Worm (Caenorhabditis elegans) whole organism, L3 larva: ENCODE measurements around the gene C34C12.9.

Source experiments
- R02D3.7 ChIP-seq: fragments of 150-350 bp; optimal IDR thresholded peaks from 2 replicates; lab custom pipeline; 2014; ENCODE audit warnings: missing biosample characterization, missing genetic modification characterization
- ZK546.5 ChIP-seq: sonication (generic microtip); optimal IDR thresholded peaks from 2 replicates; lab custom pipeline; 2017; ENCODE audit warnings: missing biosample characterization, missing genetic modification characterization
- ama-1 ChIP-seq: fragments of 150-350 bp; optimal IDR thresholded peaks from 2 replicates; lab custom pipeline; 2018
- ceh-28 ChIP-seq: fragments of 150-350 bp; optimal IDR thresholded peaks from 2 replicates; lab custom pipeline; 2014; ENCODE audit warnings: missing biosample characterization, missing genetic modification reagents, missing genetic modification characterization
- ceh-82 ChIP-seq: fragments of 150-350 bp; optimal IDR thresholded peaks from 2 replicates; lab custom pipeline; 2014; ENCODE audit warnings: missing biosample characterization, missing genetic modification characterization
- daf-12 ChIP-seq: fragments of 150-350 bp; optimal IDR thresholded peaks from 2 replicates; lab custom pipeline; 2014; ENCODE audit warnings: missing biosample characterization, missing genetic modification reagents, missing genetic modification characterization
- egl-27 ChIP-seq: sonication (generic microtip); optimal IDR thresholded peaks from 4 replicates; lab custom pipeline; 2017; ENCODE audit warnings: missing biosample characterization, missing genetic modification reagents, missing genetic modification characterization
- elt-1 ChIP-seq: fragments of 150-350 bp; optimal IDR thresholded peaks from 2 replicates; lab custom pipeline; 2014; ENCODE audit warnings: missing biosample characterization, missing genetic modification characterization
- elt-2 ChIP-seq: sonication (generic microtip); optimal IDR thresholded peaks from 2 replicates; lab custom pipeline; 2016; ENCODE audit warnings: missing genetic modification reagents, mild to moderate bottlenecking, missing genetic modification characterization, missing compliant biosample characterization
- elt-3 ChIP-seq, 3 experiments: fragments of 150-350 bp in 1 of 3; sonication (generic microtip) in 2 of 3; optimal IDR thresholded peaks; 2 replicates in 2 of 3; 4 replicates in 1 of 3; lab custom pipeline; 2014 to 2017; ENCODE audit warnings: missing biosample characterization in 3 of 3, missing genetic modification characterization in 3 of 3
- eor-1 ChIP-seq, 2 experiments: fragments of 150-350 bp; optimal IDR thresholded peaks; 2 replicates each; lab custom pipeline; 2014 to 2018; ENCODE audit warnings: missing biosample characterization in 2 of 2, missing genetic modification characterization in 2 of 2
- fkh-10 ChIP-seq: sonication (generic microtip); optimal IDR thresholded peaks from 2 replicates; lab custom pipeline; 2017; ENCODE audit warnings: missing biosample characterization, missing genetic modification reagents, missing genetic modification characterization
- fos-1 ChIP-seq: fragments of 150-350 bp; optimal IDR thresholded peaks from 2 replicates; lab custom pipeline; 2014; ENCODE audit warnings: missing biosample characterization, missing genetic modification characterization
- hmg-11 ChIP-seq: sonication (generic microtip); optimal IDR thresholded peaks from 2 replicates; lab custom pipeline; 2016; ENCODE audit warnings: missing genetic modification characterization, missing compliant biosample characterization
- jun-1 ChIP-seq: fragments of 150-350 bp; optimal IDR thresholded peaks from 2 replicates; lab custom pipeline; 2014; ENCODE audit warnings: missing biosample characterization, missing genetic modification reagents, missing genetic modification characterization
- lin-15B ChIP-seq: fragments of 150-350 bp; optimal IDR thresholded peaks from 2 replicates; lab custom pipeline; 2014; ENCODE audit warnings: missing biosample characterization, missing genetic modification characterization
- lin-39 ChIP-seq: fragments of 150-350 bp; optimal IDR thresholded peaks from 2 replicates; lab custom pipeline; 2018; ENCODE audit warnings: missing biosample characterization, missing genetic modification reagents, missing genetic modification characterization
- lsy-12 ChIP-seq: sonication (generic microtip); optimal IDR thresholded peaks from 2 replicates; lab custom pipeline; 2016; ENCODE audit warnings: mild to moderate bottlenecking, missing genetic modification characterization, missing compliant biosample characterization
- mdl-1 ChIP-seq: fragments of 150-350 bp; optimal IDR thresholded peaks from 2 replicates; lab custom pipeline; 2014; ENCODE audit warnings: missing biosample characterization, missing genetic modification characterization
- mml-1 ChIP-seq: fragments of 150-350 bp; sonication (generic microtip); optimal IDR thresholded peaks from 3 replicates; lab custom pipeline; 2014; ENCODE audit warnings: missing biosample characterization, missing genetic modification characterization
- nfya-1 ChIP-seq: sonication (generic microtip); optimal IDR thresholded peaks from 2 replicates; lab custom pipeline; 2017; ENCODE audit warnings: missing genetic modification characterization, mild to moderate bottlenecking, missing compliant biosample characterization, antibody characterized with exemption, moderate library complexity; ENCODE audit not compliant: insufficient read depth
- nhr-11 ChIP-seq: fragments of 150-350 bp; optimal IDR thresholded peaks from 2 replicates; lab custom pipeline; 2014; ENCODE audit warnings: missing biosample characterization, missing genetic modification characterization
- nhr-12 ChIP-seq: fragments of 150-350 bp; optimal IDR thresholded peaks from 2 replicates; lab custom pipeline; 2014; ENCODE audit warnings: missing biosample characterization, missing genetic modification characterization
- nhr-25 ChIP-seq: sonication (generic microtip); optimal IDR thresholded peaks from 2 replicates; lab custom pipeline; 2017; ENCODE audit warnings: missing biosample characterization, missing genetic modification characterization
- nhr-28 ChIP-seq: fragments of 150-350 bp; optimal IDR thresholded peaks from 2 replicates; lab custom pipeline; 2014; ENCODE audit warnings: missing biosample characterization, missing genetic modification characterization
- nhr-43 ChIP-seq: sonication (generic microtip); optimal IDR thresholded peaks from 2 replicates; lab custom pipeline; 2016; ENCODE audit warnings: mild to moderate bottlenecking, missing genetic modification characterization, missing compliant biosample characterization; ENCODE audit not compliant: poor library complexity, severe bottlenecking
- pha-4 ChIP-seq: fragments of 150-350 bp; optimal IDR thresholded peaks from 2 replicates; lab custom pipeline; 2014; ENCODE audit warnings: missing biosample characterization, missing genetic modification reagents, missing genetic modification characterization
- pqm-1 ChIP-seq: fragments of 150-350 bp; optimal IDR thresholded peaks from 2 replicates; lab custom pipeline; 2017; ENCODE audit warnings: missing biosample characterization, missing genetic modification characterization, inconsistent platforms
- sea-2 ChIP-seq: fragments of 150-350 bp; sonication (generic microtip); optimal IDR thresholded peaks from 4 replicates; lab custom pipeline; 2014; ENCODE audit warnings: missing biosample characterization, missing genetic modification reagents, missing genetic modification characterization
- snpc-4 ChIP-seq: fragments of 150-350 bp; optimal IDR thresholded peaks from 2 replicates; lab custom pipeline; 2014; ENCODE audit warnings: missing biosample characterization, missing genetic modification characterization
- unc-62 ChIP-seq: fragments of 150-350 bp; sonication (generic microtip); optimal IDR thresholded peaks from 4 replicates; lab custom pipeline; 2014; ENCODE audit warnings: missing biosample characterization, missing genetic modification reagents, missing genetic modification characterization
- ztf-11 ChIP-seq: fragments of 150-350 bp; optimal IDR thresholded peaks from 2 replicates; lab custom pipeline; 2014; ENCODE audit warnings: missing biosample characterization, missing genetic modification characterization
- ztf-4 ChIP-seq: fragments of 150-350 bp; optimal IDR thresholded peaks from 2 replicates; lab custom pipeline; 2014; ENCODE audit warnings: missing biosample characterization, missing genetic modification characterization

Gene C34C12.9

ce11 chrIII:3431385-3431784 lies 43.9 kb downstream of the C34C12.9 start, which contains the start of gene K01A11.1:
TSS of gene K01A11.1 (minus strand) at chrIII:3431485.
- no peak for TF ChIP-seq egl-27 (tag; lab: Kevin White, UChicago)
- TF ChIP-seq eor-1 (tag; optimal IDR thresholded peaks at IDR 0.05; lab: Kevin White, UChicago) = no peak
- TF ChIP-seq hmg-11 (tag; lab: Kevin White, UChicago) = no peak
- no peak for TF ChIP-seq pqm-1 (tag; lab: Kevin White, UChicago)
- no peak for TF ChIP-seq mdl-1 (tag; lab: Kevin White, UChicago)
- TF ChIP-seq nhr-28 (tag; lab: Kevin White, UChicago) = no peak
- no peak for TF ChIP-seq ceh-28 (tag; lab: Kevin White, UChicago)
- no peak for TF ChIP-seq elt-1 (tag; lab: Kevin White, UChicago)
- TF ChIP-seq ztf-11 (tag; lab: Kevin White, UChicago) = no peak
- no peak for TF ChIP-seq ZK546.5 (tag; lab: Kevin White, UChicago)
- TF ChIP-seq ama-1 (lab: Kevin White, UChicago) = no peak
- no peak for TF ChIP-seq nhr-12
- no peak for TF ChIP-seq unc-62 (GFP tag; lab: Kevin White, UChicago)
- TF ChIP-seq sea-2 (GFP tag; lab: Kevin White, UChicago) = no peak
- TF ChIP-seq ceh-82 (tag; lab: Kevin White, UChicago) = no peak

DNA sequence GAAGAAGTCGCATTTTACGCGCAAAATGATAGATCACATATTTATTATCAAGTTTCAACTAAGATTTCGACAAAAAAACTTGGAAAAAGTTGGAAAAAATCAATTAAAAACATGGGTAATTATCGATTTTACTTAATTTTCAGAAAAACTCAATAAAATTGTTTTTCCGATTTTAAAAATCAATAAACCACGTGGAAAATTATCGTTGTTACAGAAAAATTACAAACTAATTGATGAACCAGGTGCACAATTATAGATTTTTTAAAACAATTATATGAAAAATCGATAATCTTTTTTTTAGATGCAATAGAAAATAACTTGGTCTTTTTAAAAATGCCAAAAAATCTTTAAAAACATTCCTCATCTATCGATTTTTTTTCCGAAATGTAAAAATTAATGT lies 44.6 kb downstream of the C34C12.9 start:
- TF ChIP-seq ceh-28 (tag; lab: Kevin White, UChicago) (peak; percentile 67), nhr-11 (tag; lab: Kevin White, UChicago) (no peak)
- TF ChIP-seq, all 47 proteins: peak for 1

ce11 chrIII:3429761-3430160 lies 45.6 kb downstream of the C34C12.9 start:
- TF ChIP-seq ceh-28 (tag; lab: Kevin White, UChicago) = peak; percentile 76
- no peak for TF ChIP-seq ceh-82 (tag; lab: Kevin White, UChicago)
- TF ChIP-seq ama-1 (lab: Kevin White, UChicago) = no peak

ce11 chrIII:3428574-3428973 lies 46.7 kb downstream of the C34C12.9 start:
- no peak for TF ChIP-seq lin-15B (tag; lab: Kevin White, UChicago)
- TF ChIP-seq egl-27 (tag; lab: Kevin White, UChicago) = no peak
- no peak for TF ChIP-seq mdl-1 (tag; lab: Kevin White, UChicago)
- no peak for TF ChIP-seq lsy-12
- no peak for TF ChIP-seq nhr-43 (tag; lab: Kevin White, UChicago)
- no peak for TF ChIP-seq lin-39 (tag; lab: Kevin White, UChicago)
- TF ChIP-seq fkh-10 = no peak
- TF ChIP-seq jun-1 (tag; lab: Kevin White, UChicago) = no peak
- TF ChIP-seq ceh-82 (tag; lab: Kevin White, UChicago) = no peak
- TF ChIP-seq pha-4 = no peak
- TF ChIP-seq nhr-11 (tag; lab: Kevin White, UChicago) = no peak
- TF ChIP-seq elt-3 (tag; optimal IDR thresholded peaks at IDR 0.05; lab: Kevin White, UChicago) = no peak
- TF ChIP-seq ceh-28 (tag; lab: Kevin White, UChicago) = no peak
- no peak for TF ChIP-seq snpc-4 (tag; lab: Kevin White, UChicago)
- TF ChIP-seq, all 47 proteins: peak for 0

DNA sequence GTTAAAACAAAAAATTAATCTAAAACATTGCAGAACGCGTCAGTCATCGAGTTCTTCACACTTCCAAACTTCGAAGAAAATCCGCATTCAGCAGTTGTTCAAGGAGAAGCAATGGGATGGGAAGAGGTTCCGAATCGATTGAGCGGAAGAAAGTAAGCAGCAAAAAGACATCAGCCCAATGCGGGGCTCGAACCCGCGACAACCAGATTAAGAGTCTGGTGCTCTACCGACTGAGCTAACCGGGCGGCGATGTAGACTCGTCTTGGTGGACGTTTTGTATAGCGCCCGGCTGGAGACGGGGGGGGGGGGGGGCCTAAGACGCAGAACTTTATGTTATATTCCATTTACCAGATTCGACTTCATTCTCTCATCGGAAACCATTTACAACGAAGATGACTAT lies 48.6 kb downstream of the C34C12.9 start:
- TF ChIP-seq elt-2 (tag; lab: Kevin White, UChicago) = peak; percentile 2
- no peak for TF ChIP-seq nhr-25 (tag; lab: Kevin White, UChicago)
- TF ChIP-seq lin-39 (tag; lab: Kevin White, UChicago) = no peak
- no peak for TF ChIP-seq ZK546.5 (tag; lab: Kevin White, UChicago)
- TF ChIP-seq fos-1 (tag; lab: Kevin White, UChicago) = no peak
- no peak for TF ChIP-seq nhr-12
- no peak for TF ChIP-seq daf-12
- no peak for TF ChIP-seq mml-1 (tag; lab: Kevin White, UChicago)
- TF ChIP-seq R02D3.7 = no peak
- TF ChIP-seq nfya-1 (tag; lab: Kevin White, UChicago) = peak; percentile 12
- TF ChIP-seq ztf-4 (tag; lab: Kevin White, UChicago) = no peak
- TF ChIP-seq lsy-12 = no peak
